Worm (Caenorhabditis elegans): ENCODE measurements around the gene C36E6.2.

C36E6.2 gene

ce11 chrX:17419813-17420584 lies 31.5 kb upstream of the C36E6.2 start:
- TF ChIP-seq sptf-1 (tag; optimal IDR thresholded peaks at IDR 0.05) (no peak), nhr-12 (tag; optimal IDR thresholded peaks at IDR 0.05) (no peak), tbx-8 (GFP tag; optimal IDR thresholded peaks at IDR 0.05) (no peak), elt-1 (tag; optimal IDR thresholded peaks at IDR 0.05; ENCODE audit: borderline replicate concordance, insufficient read depth) (no peak), snpc-4 (tag; optimal IDR thresholded peaks at IDR 0.05) (no peak), unc-39 (tag; optimal IDR thresholded peaks at IDR 0.05) (no peak), zip-8 (tag; optimal IDR thresholded peaks at IDR 0.05) (no peak), nhr-2 (tag; optimal IDR thresholded peaks at IDR 0.05) (no peak), unc-120 (tag; optimal IDR thresholded peaks at IDR 0.05; ENCODE audit: poor library complexity, severe bottlenecking) (no peak), mep-1 (tag; optimal IDR thresholded peaks at IDR 0.05) (no peak), drap-1 (GFP tag; optimal IDR thresholded peaks at IDR 0.05) (no peak), elt-3 (tag; optimal IDR thresholded peaks at IDR 0.05) (no peak), M03D4.4 (tag; optimal IDR thresholded peaks at IDR 0.05) (no peak)

- TF ChIP-seq mab-5 (tag; optimal IDR thresholded peaks at IDR 0.05) (no peak), blmp-1 (tag; optimal IDR thresholded peaks at IDR 0.05) (no peak), ceh-43 (GFP tag; optimal IDR thresholded peaks at IDR 0.05) (no peak), lin-13 (tag; optimal IDR thresholded peaks at IDR 0.05) (no peak), drap-1 (GFP tag; optimal IDR thresholded peaks at IDR 0.05) (no peak), nhr-2 (tag; optimal IDR thresholded peaks at IDR 0.05) (no peak), tbx-8 (GFP tag; optimal IDR thresholded peaks at IDR 0.05) (no peak), ceh-39 (tag; optimal IDR thresholded peaks at IDR 0.05) (no peak), nhr-28 (tag; optimal IDR thresholded peaks at IDR 0.05) (no peak), nhr-76 (tag; optimal IDR thresholded peaks at IDR 0.05) (no peak), zip-8 (tag; optimal IDR thresholded peaks at IDR 0.05) (no peak), unc-120 (tag; optimal IDR thresholded peaks at IDR 0.05; ENCODE audit: poor library complexity, severe bottlenecking) (no peak), M03D4.4 (tag; optimal IDR thresholded peaks at IDR 0.05) (no peak), sem-2 (GFP tag; optimal IDR thresholded peaks at IDR 0.05) (no peak), nhr-12 (tag; optimal IDR thresholded peaks at IDR 0.05) (no peak), nhr-237 (tag; optimal IDR thresholded peaks at IDR 0.05) (no peak), flh-1 (GFP tag; optimal IDR thresholded peaks at IDR 0.05) (no peak), ces-1 (GFP tag; optimal IDR thresholded peaks at IDR 0.05) (no peak), lin-32 (GFP tag; optimal IDR thresholded peaks at IDR 0.05) (no peak), snpc-4 (tag; optimal IDR thresholded peaks at IDR 0.05) (no peak)
These were observed 30.6 kb upstream of the C36E6.2 start for ce11 chrX:17420585-17421459.

- TF ChIP-seq M03D4.4 (tag; optimal IDR thresholded peaks at IDR 0.05) (no peak), mep-1 (tag; optimal IDR thresholded peaks at IDR 0.05) (no peak)
These were observed 29.9 kb upstream of the C36E6.2 start, which contains the start of gene osm-11 for ce11 chrX:17421532-17422078. TSS of gene osm-11 (minus strand) at chrX:17421582.

ce11 chrX:17422593-17422992 lies 28.9 kb upstream of the C36E6.2 start:
- TF ChIP-seq nhr-2 (tag; optimal IDR thresholded peaks at IDR 0.05): no peak
- no peak for TF ChIP-seq lin-13 (tag; optimal IDR thresholded peaks at IDR 0.05)
- TF ChIP-seq lin-32 (GFP tag; optimal IDR thresholded peaks at IDR 0.05): no peak
- TF ChIP-seq ham-2 (GFP tag; optimal IDR thresholded peaks at IDR 0.05): no peak
- no peak for TF ChIP-seq ceh-83 (GFP tag; optimal IDR thresholded peaks at IDR 0.05)

- TF ChIP-seq mab-5 (tag; optimal IDR thresholded peaks at IDR 0.05) (no peak), M03D4.4 (tag; optimal IDR thresholded peaks at IDR 0.05) (no peak), flh-1 (GFP tag; optimal IDR thresholded peaks at IDR 0.05) (no peak), ceh-83 (GFP tag; optimal IDR thresholded peaks at IDR 0.05) (no peak)
These were observed 27.4 kb upstream of the C36E6.2 start for ce11 chrX:17423894-17424594.
